Worm (Caenorhabditis elegans): ENCODE data around the gene lido-11.

The lido-11 gene

DNA sequence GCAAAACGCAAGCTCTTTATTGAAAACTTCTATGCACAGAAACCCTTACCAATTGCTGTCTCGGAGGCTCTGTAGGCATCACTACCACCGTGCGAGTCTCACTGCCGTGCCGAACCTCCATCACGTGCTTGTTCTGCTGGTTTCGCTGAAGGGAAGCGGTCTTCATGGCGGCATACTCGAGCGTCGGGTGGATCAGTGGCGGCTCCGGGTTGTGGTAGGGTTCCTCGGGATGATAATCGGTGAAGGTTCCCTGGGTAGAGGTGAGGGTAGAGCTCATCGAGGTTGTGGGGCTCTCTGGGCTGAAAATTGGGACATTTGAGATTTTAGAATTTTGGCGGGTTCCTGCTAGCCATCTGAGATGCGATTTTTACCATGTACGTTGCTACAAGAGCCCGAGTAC lies 49.1 kb downstream of the lido-11 start:
- no peak for TF ChIP-seq flt-1 (GFP tag; IDR thresholded peaks at IDR 0.05)
- no peak for TF ChIP-seq ztf-23 (GFP tag; IDR thresholded peaks at IDR 0.05)
- TF ChIP-seq ztf-29 (GFP tag; IDR thresholded peaks at IDR 0.05): no peak
- TF ChIP-seq ref-1 (GFP tag; conservative IDR thresholded peaks at IDR 0.05): no peak
- TF ChIP-seq tab-1 (GFP tag; IDR thresholded peaks at IDR 0.05): no peak
- no peak for TF ChIP-seq klf-2 (GFP tag; conservative IDR thresholded peaks at IDR 0.05)
- TF ChIP-seq T22C8.4 (GFP tag; IDR thresholded peaks at IDR 0.05): no peak
- TF ChIP-seq cog-1 (tag; optimal IDR thresholded peaks at IDR 0.05): no peak
- TF ChIP-seq med-1 (GFP tag; optimal IDR thresholded peaks at IDR 0.05; ENCODE audit: insufficient read depth): no peak

DNA sequence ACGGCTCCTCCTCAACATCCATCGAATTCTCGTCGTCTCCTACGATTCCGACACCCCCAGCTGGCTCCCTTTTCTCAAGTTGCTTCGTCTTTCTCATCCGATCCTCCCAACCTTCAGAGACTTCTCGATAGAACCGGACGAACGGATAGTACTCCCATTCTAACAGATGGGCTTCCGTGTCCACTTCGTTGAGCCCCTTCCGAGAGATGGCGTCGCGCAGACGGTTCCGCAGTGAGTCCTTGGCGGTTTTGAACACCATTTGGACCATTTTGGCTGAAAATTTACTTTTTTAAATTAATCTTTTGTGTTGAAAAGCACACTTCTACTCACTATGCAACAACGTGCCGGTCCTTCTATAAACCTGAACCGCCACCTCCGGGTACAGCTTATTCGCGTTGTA lies 49.9 kb downstream of the lido-11 start:
- TF ChIP-seq med-1 (GFP tag; optimal IDR thresholded peaks at IDR 0.05; ENCODE audit: insufficient read depth): no peak
- no peak for TF ChIP-seq ref-1 (GFP tag; conservative IDR thresholded peaks at IDR 0.05)
- TF ChIP-seq T22C8.4 (GFP tag; IDR thresholded peaks at IDR 0.05): no peak
- TF ChIP-seq ztf-29 (GFP tag; IDR thresholded peaks at IDR 0.05): no peak
- no peak for TF ChIP-seq ztf-23 (GFP tag; IDR thresholded peaks at IDR 0.05)
- TF ChIP-seq tab-1 (GFP tag; IDR thresholded peaks at IDR 0.05): no peak
- TF ChIP-seq flt-1 (GFP tag; IDR thresholded peaks at IDR 0.05): no peak
- TF ChIP-seq cog-1 (tag; optimal IDR thresholded peaks at IDR 0.05): no peak
- no peak for TF ChIP-seq klf-2 (GFP tag; conservative IDR thresholded peaks at IDR 0.05)

- no peak for TF ChIP-seq ztf-23 (GFP tag; IDR thresholded peaks at IDR 0.05)
- no peak for TF ChIP-seq ref-1 (GFP tag; conservative IDR thresholded peaks at IDR 0.05)
- no peak for TF ChIP-seq T22C8.4 (GFP tag; IDR thresholded peaks at IDR 0.05)
- TF ChIP-seq tab-1 (GFP tag; IDR thresholded peaks at IDR 0.05): no peak
- TF ChIP-seq med-1 (GFP tag; optimal IDR thresholded peaks at IDR 0.05; ENCODE audit: insufficient read depth): no peak
- no peak for TF ChIP-seq klf-2 (GFP tag; conservative IDR thresholded peaks at IDR 0.05)
- no peak for TF ChIP-seq flt-1 (GFP tag; IDR thresholded peaks at IDR 0.05)
- no peak for TF ChIP-seq ztf-29 (GFP tag; IDR thresholded peaks at IDR 0.05)
- TF ChIP-seq cog-1 (tag; optimal IDR thresholded peaks at IDR 0.05): no peak
Observed at ce11 chrII:3054221-3054620, 50.5 kb downstream of the lido-11 start, which contains the start of gene lido-13. lido-13 (minus strand) TSS chrII:3054321.

DNA sequence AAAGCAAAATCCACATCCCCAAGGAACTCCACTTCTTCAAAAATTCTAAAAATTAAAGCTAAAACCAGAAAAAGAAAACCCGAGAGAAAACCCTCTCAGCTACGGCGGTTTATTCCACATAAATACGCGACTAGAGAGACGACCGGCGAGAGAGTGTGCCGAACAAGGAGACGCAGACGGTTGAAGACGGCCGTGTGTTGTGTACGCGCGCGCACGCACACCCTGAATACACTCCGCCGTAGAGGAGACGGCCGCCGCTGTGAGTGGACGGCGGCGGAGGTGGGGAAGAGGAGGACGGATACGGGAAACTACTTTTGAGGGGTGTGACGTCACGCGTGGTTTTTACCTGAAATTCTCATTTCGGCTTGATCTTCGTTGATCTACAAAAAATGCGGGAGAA lies 50.9 kb downstream of the lido-11 start:
- TF ChIP-seq cog-1 (tag; optimal IDR thresholded peaks at IDR 0.05): no peak
- no peak for TF ChIP-seq ref-1 (GFP tag; conservative IDR thresholded peaks at IDR 0.05)
- no peak for TF ChIP-seq klf-2 (GFP tag; conservative IDR thresholded peaks at IDR 0.05)
- no peak for TF ChIP-seq med-1 (GFP tag; optimal IDR thresholded peaks at IDR 0.05; ENCODE audit: insufficient read depth)
- TF ChIP-seq T22C8.4 (GFP tag; IDR thresholded peaks at IDR 0.05): no peak
- no peak for TF ChIP-seq flt-1 (GFP tag; IDR thresholded peaks at IDR 0.05)
- TF ChIP-seq tab-1 (GFP tag; IDR thresholded peaks at IDR 0.05): no peak
- no peak for TF ChIP-seq ztf-23 (GFP tag; IDR thresholded peaks at IDR 0.05)
- no peak for TF ChIP-seq ztf-29 (GFP tag; IDR thresholded peaks at IDR 0.05)
